Fruit fly (Drosophila melanogaster): ENCODE results near the gene CG7384.

dm6 chr2L:10491354-10491753 is 18.9 kb downstream of the CG7384 start, which contains the start of gene CG13144:
- no peak for TF ChIP-seq Mnt (GFP tag; optimal IDR thresholded peaks at IDR 0.05)
- no peak for TF ChIP-seq toe (GFP tag; optimal IDR thresholded peaks at IDR 0.05)
- no peak for TF ChIP-seq pad (GFP tag; optimal IDR thresholded peaks at IDR 0.05)
- TF ChIP-seq tj (GFP tag; optimal IDR thresholded peaks at IDR 0.05) = no peak
- no peak for TF ChIP-seq kay (GFP tag; ENCODE audit: borderline replicate concordance)
- no peak for TF ChIP-seq cnc (optimal IDR thresholded peaks at IDR 0.05)
- no peak for TF ChIP-seq CG1620 (GFP tag; optimal IDR thresholded peaks at IDR 0.05)

Data from whole organism, adult.